Fruit fly (Drosophila melanogaster): ENCODE results near the gene Ddrgk1.

Gene Ddrgk1

dm6 chr3R:21199953-21200368 is 14.9 kb upstream of the Ddrgk1 start (continued):
- TF ChIP-seq CG3065 (GFP tag; optimal IDR thresholded peaks at IDR 0.05) = no peak
- no peak for TF ChIP-seq Sry-β (GFP tag; optimal IDR thresholded peaks at IDR 0.05)
- TF ChIP-seq tap (tag; optimal IDR thresholded peaks at IDR 0.05) = no peak
- peak; percentile 75 for TF ChIP-seq sens (GFP tag)
- no peak for TF ChIP-seq scrt (GFP tag; optimal IDR thresholded peaks at IDR 0.05)
- TF ChIP-seq sr (GFP tag; IDR thresholded peaks at IDR 0.05) = no peak
- TF ChIP-seq D19A (tag; optimal IDR thresholded peaks at IDR 0.05) = peak; percentile 2
- TF ChIP-seq CG10565 (GFP tag; optimal IDR thresholded peaks at IDR 0.05) = no peak
- TF ChIP-seq CG7963 (GFP tag; IDR thresholded peaks at IDR 0.05; ENCODE audit: partially characterized antibody) = no peak
- no peak for TF ChIP-seq schlank (tag; optimal IDR thresholded peaks at IDR 0.05)
- TF ChIP-seq CG18599 (GFP tag; optimal IDR thresholded peaks at IDR 0.05) = no peak
- no peak for TF ChIP-seq chinmo (GFP tag; IDR thresholded peaks at IDR 0.05; ENCODE audit: partially characterized antibody)
- TF ChIP-seq ci (GFP tag; IDR thresholded peaks at IDR 0.05) = no peak
- TF ChIP-seq insv (GFP tag; optimal IDR thresholded peaks at IDR 0.05) = no peak
- TF ChIP-seq crc (GFP tag; optimal IDR thresholded peaks at IDR 0.05) = no peak
- TF ChIP-seq CG34422 (GFP tag; IDR thresholded peaks at IDR 0.05) = 0 out of 3 replicates have a peak, but pooled peaks have one; percentile 37
- TF ChIP-seq CG11247 (GFP tag; IDR thresholded peaks at IDR 0.05) = 0 out of 2 replicates have a peak, but pooled peaks have one; percentile 21
- no peak for TF ChIP-seq sug (tag; optimal IDR thresholded peaks at IDR 0.05)
- TF ChIP-seq CG1603 (tag; optimal IDR thresholded peaks at IDR 0.05) = peak; percentile 55
- TF ChIP-seq CG10267 (tag; optimal IDR thresholded peaks at IDR 0.05) = peak; percentile 4
- no peak for TF ChIP-seq gro (GFP tag; optimal IDR thresholded peaks at IDR 0.05)
- no peak for TF ChIP-seq HmgD (GFP tag; optimal IDR thresholded peaks at IDR 0.05)
- TF ChIP-seq CG7556 (GFP tag; optimal IDR thresholded peaks at IDR 0.05) = peak; percentile 55
- no peak for TF ChIP-seq CG10321 (GFP tag; IDR thresholded peaks at IDR 0.05)
- TF ChIP-seq Jarid2 (GFP tag; optimal IDR thresholded peaks at IDR 0.05) = no peak
- no peak for TF ChIP-seq CG9876 (GFP tag; optimal IDR thresholded peaks at IDR 0.05)
- no peak for TF ChIP-seq repo (GFP tag; optimal IDR thresholded peaks at IDR 0.05)
- TF ChIP-seq CG9437 (GFP tag; optimal IDR thresholded peaks at IDR 0.05) = peak; percentile 41
- no peak for TF ChIP-seq Trl (optimal IDR thresholded peaks at IDR 0.05)
- TF ChIP-seq Trl (GFP tag; optimal IDR thresholded peaks at IDR 0.05) = peak; percentile 0
- peak; percentile 6; the same call in 1 of the 2 replicates for TF ChIP-seq E2f2 (GFP tag; IDR thresholded peaks at IDR 0.05)
- TF ChIP-seq CG6254 (GFP tag; optimal IDR thresholded peaks at IDR 0.05) = no peak
- TF ChIP-seq HLHmδ (GFP tag; optimal IDR thresholded peaks at IDR 0.05) = no peak
- TF ChIP-seq kni (GFP tag; optimal IDR thresholded peaks at IDR 0.05) = no peak
- TF ChIP-seq ato (GFP tag; IDR thresholded peaks at IDR 0.05; ENCODE audit: partially characterized antibody) = no peak
- TF ChIP-seq CG15601 (tag; optimal IDR thresholded peaks at IDR 0.05) = peak; percentile 22
- no peak for TF ChIP-seq CG13624 (GFP tag; optimal IDR thresholded peaks at IDR 0.05)
- TF ChIP-seq pum (GFP tag; optimal IDR thresholded peaks at IDR 0.05) = no peak
- TF ChIP-seq CG32767 (GFP tag; IDR thresholded peaks at IDR 0.05) = no peak
- TF ChIP-seq CG4328 (GFP tag; optimal IDR thresholded peaks at IDR 0.05) = no peak
- TF ChIP-seq lmd (GFP tag; IDR thresholded peaks at IDR 0.05) = peak; percentile 42; the same call in 1 of the 2 replicates
- TF ChIP-seq TFAM (GFP tag; optimal IDR thresholded peaks at IDR 0.05) = no peak
- TF ChIP-seq sqz (GFP tag; optimal IDR thresholded peaks at IDR 0.05) = no peak
- no peak for TF ChIP-seq CG31365 (tag; optimal IDR thresholded peaks at IDR 0.05)
- TF ChIP-seq CG4820 (GFP tag; optimal IDR thresholded peaks at IDR 0.05) = peak; percentile 10
- no peak for TF ChIP-seq ab (GFP tag; optimal IDR thresholded peaks at IDR 0.05)
- TF ChIP-seq Hr78 (GFP tag; optimal IDR thresholded peaks at IDR 0.05) = peak in 1 of 2 experiments; percentile 90
- no peak for TF ChIP-seq CG3995 (GFP tag; optimal IDR thresholded peaks at IDR 0.05)
- no peak for TF ChIP-seq CG15479 (GFP tag; optimal IDR thresholded peaks at IDR 0.05)
- no peak for TF ChIP-seq Doc2 (GFP tag; IDR thresholded peaks at IDR 0.05)
- TF ChIP-seq Hmx (GFP tag; optimal IDR thresholded peaks at IDR 0.05) = no peak
